Fruit fly (Drosophila melanogaster) Kc167 (cell line): ENCODE results near the gene Trs20.

Source experiments
- Myc ChIP-seq: fragments of >200 bp; optimal IDR thresholded peaks from 2 replicates; lab custom pipeline; 2017; ENCODE audit warnings: missing external identifiers
- Sin3A ChIP-seq: fragments of >200 bp; optimal IDR thresholded peaks from 2 replicates; lab custom pipeline; 2018; ENCODE audit warnings: missing external identifiers
- h ChIP-seq: fragments of >200 bp; optimal IDR thresholded peaks from 3 replicates; lab custom pipeline; 2018; ENCODE audit warnings: missing external identifiers
- insv ChIP-seq: fragments of >200 bp; optimal IDR thresholded peaks from 3 replicates; lab custom pipeline; 2018; ENCODE audit warnings: missing external identifiers
- psq ChIP-seq: fragments of >200 bp; optimal IDR thresholded peaks from 2 replicates; lab custom pipeline; 2017; ENCODE audit warnings: missing external identifiers
- ttk ChIP-seq: sonication (Bioruptor generic); optimal IDR thresholded peaks from 2 replicates; lab custom pipeline; 2017; ENCODE audit warnings: missing external identifiers

Trs20 gene

DNA sequence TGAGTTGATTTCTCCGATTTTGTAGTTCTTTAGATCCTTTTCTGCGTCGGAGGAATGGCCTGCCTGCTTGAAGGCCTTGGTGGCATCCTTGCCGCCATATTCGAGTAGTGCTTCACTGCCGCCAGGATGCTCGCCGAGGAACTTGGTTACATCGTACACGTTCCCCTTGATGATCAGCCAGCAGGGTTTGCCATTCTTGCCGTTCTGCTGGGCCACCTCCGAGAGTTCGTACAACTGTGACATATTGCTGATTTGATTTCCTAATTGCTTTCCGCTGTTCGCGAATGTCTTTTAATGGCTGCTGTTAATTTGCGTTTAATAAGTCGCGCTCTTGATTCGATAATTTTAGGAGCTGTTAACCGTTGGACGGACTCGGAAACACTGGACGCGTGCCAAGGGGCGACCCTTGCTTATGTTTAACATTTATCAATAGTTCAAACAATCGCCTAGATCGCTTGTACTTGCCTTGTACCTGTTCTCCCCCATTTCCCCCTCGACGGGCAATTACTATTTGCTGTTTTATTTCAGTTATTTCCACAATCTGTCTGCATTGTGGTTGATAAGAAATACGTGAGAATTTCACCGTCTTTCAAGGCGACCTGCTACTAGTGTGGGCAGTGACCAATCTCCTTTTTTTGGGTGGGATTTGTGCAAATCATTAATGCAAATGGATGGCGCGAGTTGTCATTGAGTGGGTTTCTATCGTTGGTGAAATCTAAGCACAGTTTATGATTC, 5.6 kb upstream of the Trs20 start:
- TF ChIP-seq ttk (no peak), Sin3A (lab: Kevin White, UChicago) (no peak), h (lab: Kevin White, UChicago) (no peak), psq (lab: Kevin White, UChicago) (no peak), insv (no peak), Myc (lab: Kevin White, UChicago) (no peak)

DNA sequence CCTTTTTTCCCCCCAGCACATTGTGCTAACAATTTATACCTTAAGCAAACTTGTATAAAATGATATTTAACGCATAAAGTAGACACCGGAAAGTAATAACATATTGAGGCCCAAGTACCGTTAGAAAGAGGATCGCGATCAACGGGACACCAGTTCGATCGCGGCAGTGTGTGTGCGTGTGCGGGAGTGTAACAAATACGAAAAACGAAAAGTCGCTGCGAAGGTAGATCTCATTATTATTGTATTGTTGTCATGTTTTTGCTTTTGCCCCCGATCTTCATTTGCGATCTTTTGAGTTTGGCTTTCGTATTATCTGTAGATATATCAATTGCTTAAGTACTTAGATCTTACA, 611 bp upstream of the Trs20 start:
- no peak for TF ChIP-seq psq (lab: Kevin White, UChicago)
- TF ChIP-seq insv = no peak
- no peak for TF ChIP-seq h (lab: Kevin White, UChicago)
- no peak for TF ChIP-seq Sin3A (lab: Kevin White, UChicago)
- TF ChIP-seq ttk = no peak
- no peak for TF ChIP-seq Myc (lab: Kevin White, UChicago)

DNA sequence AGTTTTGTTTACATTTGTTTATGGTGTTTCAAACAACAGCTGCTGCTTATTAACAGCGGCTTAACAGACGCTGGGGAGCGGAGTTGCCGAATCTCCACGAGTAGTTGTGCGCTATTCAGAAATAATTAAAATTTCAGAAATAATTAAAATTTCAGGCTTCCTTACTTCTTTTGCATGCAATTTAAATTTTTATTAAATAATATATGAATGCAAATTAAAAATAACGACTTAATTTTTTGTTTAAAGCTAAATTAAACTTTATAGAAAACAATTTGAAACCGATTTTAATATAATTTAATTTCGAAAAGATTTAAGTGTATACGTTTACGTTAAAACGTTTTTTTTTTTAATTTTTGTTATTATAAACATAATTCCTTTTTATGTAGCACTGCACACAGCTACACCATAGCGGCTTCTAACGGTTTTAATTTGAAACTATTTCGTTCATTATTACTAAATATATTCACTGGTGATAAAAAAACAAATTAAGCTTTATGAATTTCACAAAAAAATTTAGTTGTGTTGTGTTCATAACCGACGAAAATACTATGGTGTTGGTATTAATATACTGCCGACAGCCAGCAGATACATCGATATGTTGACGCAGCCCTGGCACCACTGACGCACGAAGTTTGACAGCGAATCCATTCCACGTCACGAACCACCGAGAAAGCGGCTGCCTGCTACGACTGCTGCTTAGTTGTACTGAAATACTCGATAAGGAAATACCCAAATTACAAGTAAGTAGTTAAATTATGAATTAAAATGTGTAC, 2.3 kb downstream of the Trs20 start, which contains the start of gene SsRbeta:
Gene SsRbeta, plus strand, starts transcription at position 645 of the 773 bp plus-strand sequence.
- no peak for TF ChIP-seq psq (lab: Kevin White, UChicago)

- TF ChIP-seq Sin3A (lab: Kevin White, UChicago) = no peak
- TF ChIP-seq ttk = no peak
- no peak for TF ChIP-seq h (lab: Kevin White, UChicago)
- no peak for TF ChIP-seq Myc (lab: Kevin White, UChicago)
- TF ChIP-seq insv = no peak
- TF ChIP-seq psq (lab: Kevin White, UChicago) = no peak
Observed at dm6 chr3L:16128481-16128972, 2.9 kb downstream of the Trs20 start, which contains the start of gene Pgm1. Gene Pgm1, minus strand, starts transcription at chr3L:16128531.

DNA sequence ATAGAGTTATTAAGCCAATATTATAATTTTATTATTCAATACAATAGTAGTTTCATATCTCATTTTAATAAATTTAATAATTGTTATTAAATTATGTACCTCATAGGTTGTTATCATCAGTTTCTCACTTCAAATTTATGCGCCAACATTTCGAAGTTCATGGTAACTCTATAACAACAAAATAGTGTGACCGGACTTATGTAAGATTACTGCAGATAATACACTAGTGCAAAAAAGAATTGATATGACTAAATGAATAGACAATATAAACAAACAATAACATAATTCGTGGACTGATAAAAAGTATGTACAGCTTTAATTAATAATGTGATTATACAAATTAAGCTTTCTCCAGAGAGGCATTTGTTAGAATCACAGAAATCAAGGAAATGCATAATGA, 9.6 kb downstream of the Trs20 start, which contains the start of gene Strump:
Gene Strump, plus strand, starts transcription at position 212 of the 400 bp plus-strand sequence.
- TF ChIP-seq Sin3A (lab: Kevin White, UChicago) (no peak), insv (no peak), Myc (lab: Kevin White, UChicago) (no peak), psq (lab: Kevin White, UChicago) (no peak), h (lab: Kevin White, UChicago) (no peak), ttk (no peak)

DNA sequence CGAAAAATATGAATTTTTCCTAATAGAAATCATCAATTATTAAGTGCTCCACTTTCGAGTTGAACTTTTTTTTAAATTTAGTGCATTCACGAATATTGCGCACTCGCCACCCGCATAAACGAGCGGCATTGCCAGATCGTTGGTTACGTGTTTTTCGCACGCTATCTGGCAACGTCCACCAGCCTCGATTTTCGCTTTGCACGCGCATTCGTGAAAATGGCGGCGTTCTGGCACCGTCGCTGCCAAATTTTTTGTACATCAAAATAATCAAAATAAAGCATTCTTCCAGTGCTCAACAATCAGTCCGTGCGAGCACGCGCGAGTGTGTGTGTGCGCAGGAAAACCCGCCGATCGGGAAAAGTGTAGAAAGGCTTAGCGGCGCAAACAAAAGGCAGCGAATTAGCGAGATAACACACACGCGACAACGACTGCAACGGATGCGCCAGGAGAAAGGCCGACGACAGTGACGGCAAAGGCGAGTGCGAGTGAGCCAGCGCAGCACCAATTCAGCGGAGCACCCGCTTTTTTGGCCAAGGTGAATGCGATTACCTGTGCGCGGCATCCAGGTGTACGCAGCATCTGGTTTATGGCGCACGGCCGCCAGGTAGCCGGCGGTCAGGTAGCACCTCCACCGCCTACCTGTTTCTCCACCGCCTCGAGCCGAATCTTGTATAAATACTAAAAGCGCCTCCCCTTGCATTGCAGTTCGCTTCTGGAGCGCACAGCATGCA, 17.7 kb downstream of the Trs20 start:
- TF ChIP-seq h (lab: Kevin White, UChicago) (no peak), insv (no peak), psq (lab: Kevin White, UChicago) (no peak), Sin3A (lab: Kevin White, UChicago) (no peak), ttk (no peak), Myc (lab: Kevin White, UChicago) (no peak)

DNA sequence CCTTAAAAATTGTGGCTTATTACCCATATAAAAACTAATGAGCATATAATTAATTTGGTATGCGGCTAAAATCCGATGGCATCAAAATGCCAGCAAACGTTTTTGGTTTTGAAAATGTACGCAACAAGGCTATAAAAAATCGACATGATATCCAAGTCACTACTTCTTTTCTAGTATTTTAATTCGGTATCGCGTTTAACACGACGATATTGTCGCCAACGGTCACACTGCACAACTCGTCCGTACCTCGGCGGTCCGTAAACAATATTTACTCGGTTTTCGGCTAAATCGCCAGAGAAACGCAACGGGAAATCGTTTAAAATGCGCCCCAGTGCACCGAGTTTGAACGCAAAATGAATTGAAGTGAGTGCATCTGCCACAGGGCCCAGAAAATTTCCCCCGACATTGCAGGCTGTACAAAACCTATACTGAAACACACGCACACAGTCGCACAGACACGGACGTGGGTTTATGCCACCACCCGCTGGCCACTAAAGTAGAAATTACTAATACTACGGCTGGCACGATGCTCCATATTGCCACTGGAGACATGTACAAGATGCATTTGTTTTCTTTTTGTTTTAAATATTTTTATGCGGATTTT, 18.3 kb downstream of the Trs20 start, which contains the start of gene Taf4:
Gene Taf4, plus strand, starts transcription at position 210 of the 604 bp plus-strand sequence.
- TF ChIP-seq Myc (lab: Kevin White, UChicago) (no peak), insv (no peak), h (lab: Kevin White, UChicago) (no peak), Sin3A (lab: Kevin White, UChicago) (no peak), psq (lab: Kevin White, UChicago) (no peak), ttk (no peak)

- TF ChIP-seq h (lab: Kevin White, UChicago) = no peak
- TF ChIP-seq Myc (lab: Kevin White, UChicago) = no peak
Observed at dm6 chr3L:16112069-16112820, 19.2 kb downstream of the Trs20 start, which contains the start of gene Zn72D. Gene Zn72D, minus strand, starts transcription at chr3L:16112626.

- TF ChIP-seq Myc (lab: Kevin White, UChicago) (no peak), Sin3A (lab: Kevin White, UChicago) (no peak), insv (no peak), psq (lab: Kevin White, UChicago) (no peak), h (lab: Kevin White, UChicago) (no peak), ttk (no peak)
Observed at dm6 chr3L:16105528-16105927, 25.9 kb downstream of the Trs20 start, which contains the start of the genes IntS9 and CG43295. Gene IntS9, minus strand, starts transcription at chr3L:16105627. Gene CG43295, plus strand, starts transcription at chr3L:16105852.

DNA sequence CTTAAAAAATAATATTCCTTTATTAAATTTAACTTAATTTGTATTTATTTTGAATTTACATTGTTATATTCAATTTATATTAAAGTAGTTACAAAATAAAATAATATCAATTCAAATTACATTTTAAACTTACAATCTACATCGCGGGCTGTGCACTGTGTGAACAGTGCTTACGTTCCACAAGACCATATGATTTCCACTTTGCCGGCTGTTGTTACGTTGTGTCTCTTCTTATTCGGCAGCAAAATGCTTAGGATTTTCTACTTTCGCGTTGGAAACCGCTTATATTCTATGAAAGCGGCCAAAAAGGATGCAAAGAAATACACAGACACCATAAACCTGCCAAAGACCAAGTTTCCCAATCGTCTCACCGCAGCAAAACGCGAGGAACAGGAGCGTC, 31.4 kb downstream of the Trs20 start, which contains the start of gene IleRS-m:
Gene IleRS-m, plus strand, starts transcription at position 222 of the 400 bp plus-strand sequence.
- TF ChIP-seq h (lab: Kevin White, UChicago) (no peak), psq (lab: Kevin White, UChicago) (no peak), insv (no peak), Sin3A (lab: Kevin White, UChicago) (no peak), Myc (lab: Kevin White, UChicago) (no peak), ttk (no peak)
